Worm (Caenorhabditis elegans): ENCODE results near the gene C18H7.11.

ce11 chrIV:605431-605830 is 8.7 kb downstream of the C18H7.11 start:
- TF ChIP-seq ceh-19 (GFP tag; optimal IDR thresholded peaks at IDR 0.05) (no peak), pag-3 (tag; optimal IDR thresholded peaks at IDR 0.05; ENCODE audit: borderline replicate concordance) (no peak), dmd-4 (tag; optimal IDR thresholded peaks at IDR 0.05; ENCODE audit: borderline replicate concordance) (no peak), Y22D7AL.16 (tag; optimal IDR thresholded peaks at IDR 0.05) (no peak), lin-11 (tag; optimal IDR thresholded peaks at IDR 0.05) (no peak), ahr-1 (tag; optimal IDR thresholded peaks at IDR 0.05) (no peak), tbx-2 (tag; optimal IDR thresholded peaks at IDR 0.05) (no peak), hlh-13 (GFP tag; optimal IDR thresholded peaks at IDR 0.05) (no peak), sdc-2 (tag; optimal IDR thresholded peaks at IDR 0.05) (no peak)

Measured in whole organism, late embryonic.